Worm (Caenorhabditis elegans) whole organism, L4 larva: ENCODE data around the gene nuc-1.

ENCODE experiments used
- F49E8.2 ChIP-seq: sonication (generic microtip); optimal IDR thresholded peaks from 2 replicates; lab custom pipeline; 2016; ENCODE audit warnings: missing compliant biosample characterization, mild to moderate bottlenecking, missing genetic modification characterization, borderline replicate concordance
- ces-1 ChIP-seq: fragments of 150-350 bp; sonication (generic microtip); optimal IDR thresholded peaks from 4 replicates; lab custom pipeline; 2014; ENCODE audit warnings: missing biosample characterization, missing genetic modification reagents, missing genetic modification characterization
- fos-1 ChIP-seq: fragments of 150-350 bp; optimal IDR thresholded peaks from 2 replicates; lab custom pipeline; 2014; ENCODE audit warnings: missing biosample characterization, missing genetic modification characterization
- nhr-77 ChIP-seq: fragments of 150-350 bp; optimal IDR thresholded peaks from 2 replicates; lab custom pipeline; 2014; ENCODE audit warnings: missing biosample characterization, missing genetic modification characterization
- skn-1 ChIP-seq: fragments of 150-350 bp; optimal IDR thresholded peaks from 2 replicates; lab custom pipeline; 2014; ENCODE audit warnings: missing biosample characterization, missing genetic modification characterization

- TF ChIP-seq fos-1 (no peak), nhr-77 (tag; lab: Kevin White, UChicago) (no peak), F49E8.2 (tag; lab: Kevin White, UChicago) (no peak), ces-1 (GFP tag; lab: Kevin White, UChicago) (no peak), skn-1 (tag; lab: Kevin White, UChicago) (no peak)
These were observed 49.4 kb downstream of the nuc-1 start, which contains the start of gene del-8 for ce11 chrX:9589123-9589522.
